Worm (Caenorhabditis elegans) whole organism, early embryonic: ENCODE results near the gene ZK177.3.
"Not testable (repeated sequence)": the region's sequence is repeated elsewhere in the genome, so short reads cannot be mapped to it uniquely, and the experiment has no call there.

ENCODE experiments used
- B0310.2 ChIP-seq: sonication (generic microtip); optimal IDR thresholded peaks from 2 replicates; lab custom pipeline; 2016; ENCODE audit warnings: mild to moderate bottlenecking, missing genetic modification characterization, missing compliant biosample characterization
- F13C5.2 ChIP-seq: sonication (generic microtip); optimal IDR thresholded peaks from 2 replicates; lab custom pipeline; 2017; ENCODE audit warnings: mild to moderate bottlenecking, missing genetic modification characterization, inconsistent platforms, missing compliant biosample characterization
- aly-1 ChIP-seq: sonication (generic microtip); optimal IDR thresholded peaks from 2 replicates; lab custom pipeline; 2016; ENCODE audit warnings: missing genetic modification characterization, missing compliant biosample characterization
- ama-1 ChIP-seq: fragments of 150-350 bp; optimal IDR thresholded peaks from 2 replicates; lab custom pipeline; 2014
- ceh-13 ChIP-seq: fragments of 200-800 bp; sonication (Bioruptor generic); optimal IDR thresholded peaks from 2 replicates; lab custom pipeline; 2018; ENCODE audit warnings: mild to moderate bottlenecking, missing genetic modification characterization, missing compliant biosample characterization
- ceh-36 ChIP-seq: sonication (generic microtip); optimal IDR thresholded peaks from 2 replicates; lab custom pipeline; 2016; ENCODE audit warnings: missing genetic modification characterization, inconsistent platforms, missing compliant biosample characterization
- ets-7 ChIP-seq: sonication (generic microtip); optimal IDR thresholded peaks from 2 replicates; lab custom pipeline; 2016; ENCODE audit warnings: missing genotype, missing genetic modification characterization, missing compliant biosample characterization
- flt-1 ChIP-seq: fragments of 200-800 bp; sonication (Bioruptor generic); IDR thresholded peaks from 2 replicates; pipeline ENCODE4 v1.3.6; 2022; ENCODE audit warnings: missing genetic modification characterization, missing compliant biosample characterization
- hmbx-1 ChIP-seq: sonication (generic microtip); optimal IDR thresholded peaks from 2 replicates; lab custom pipeline; 2016; ENCODE audit warnings: mild to moderate bottlenecking, missing genetic modification characterization, missing compliant biosample characterization
- hmg-4 ChIP-seq: fragments of 200-800 bp; sonication (Bioruptor generic); optimal IDR thresholded peaks from 2 replicates; lab custom pipeline; 2018; ENCODE audit warnings: mild to moderate bottlenecking, missing genetic modification characterization, missing compliant biosample characterization
- hnd-1 ChIP-seq: sonication (generic microtip); optimal IDR thresholded peaks from 2 replicates; lab custom pipeline; 2016; ENCODE audit warnings: missing genetic modification characterization, missing compliant biosample characterization
- pes-1 ChIP-seq: fragments of 200-800 bp; sonication (Bioruptor generic); IDR thresholded peaks from 2 replicates; pipeline ENCODE4 v1.3.6; 2022; ENCODE audit warnings: missing genetic modification reagents, missing genetic modification characterization, missing compliant biosample characterization
- scrt-1 ChIP-seq: fragments of 200-800 bp; sonication (Bioruptor generic); IDR thresholded peaks from 2 replicates; pipeline ENCODE4 v1.3.6; 2022; ENCODE audit warnings: missing genetic modification characterization, missing compliant biosample characterization
- sea-1 ChIP-seq: fragments of 200-800 bp; sonication (Bioruptor generic); conservative IDR thresholded peaks from 2 replicates; pipeline ENCODE4 v1.3.6; 2022; ENCODE audit warnings: missing genetic modification characterization, missing compliant biosample characterization
- tbx-11 ChIP-seq: fragments of 200-800 bp; sonication (Bioruptor generic); IDR thresholded peaks from 2 replicates; pipeline ENCODE4 v1.3.6; 2022; ENCODE audit warnings: missing genetic modification characterization, missing compliant biosample characterization
- tbx-37 ChIP-seq: fragments of 200-800 bp; sonication (Bioruptor generic); conservative IDR thresholded peaks from 2 replicates; pipeline ENCODE4 v1.3.6; 2022; ENCODE audit warnings: missing genetic modification reagents, missing genetic modification characterization, missing compliant biosample characterization
- tra-4 ChIP-seq: sonication (generic microtip); optimal IDR thresholded peaks from 2 replicates; lab custom pipeline; 2017; ENCODE audit warnings: missing genetic modification characterization, missing compliant biosample characterization

The ZK177.3 gene

ce11 chrII:5522637-5523036, 7.0 kb downstream of the ZK177.3 start, which contains the start of gene ZK177.11:
ZK177.11 (plus strand) TSS chrII:5522937.
- TF ChIP-seq ama-1 (lab: Kevin White, UChicago) (no peak), hnd-1 (no peak), tbx-11 (GFP tag; lab: Robert Waterston, UW) (no peak), scrt-1 (GFP tag; lab: Robert Waterston, UW) (no peak), aly-1 (tag; lab: Kevin White, UChicago) (no peak), ceh-13 (GFP tag; lab: Kevin White, UChicago) (no peak), pes-1 (GFP tag; lab: Robert Waterston, UW) (no peak), sea-1 (GFP tag; lab: Robert Waterston, UW) (no peak), ets-7 (tag; lab: Kevin White, UChicago) (no peak), hmbx-1 (no peak)

- no peak for TF ChIP-seq scrt-1 (GFP tag; lab: Robert Waterston, UW)
- no peak for TF ChIP-seq tbx-11 (GFP tag; lab: Robert Waterston, UW)
- no peak for TF ChIP-seq B0310.2
- no peak for TF ChIP-seq tbx-37 (GFP tag; lab: Robert Waterston, UW)
- no peak for TF ChIP-seq flt-1 (GFP tag; lab: Robert Waterston, UW)
These were observed 9.7 kb downstream of the ZK177.3 start, which contains the start of gene tbx-35 for ce11 chrII:5525297-5525696. tbx-35 (minus strand) TSS chrII:5525397.

DNA sequence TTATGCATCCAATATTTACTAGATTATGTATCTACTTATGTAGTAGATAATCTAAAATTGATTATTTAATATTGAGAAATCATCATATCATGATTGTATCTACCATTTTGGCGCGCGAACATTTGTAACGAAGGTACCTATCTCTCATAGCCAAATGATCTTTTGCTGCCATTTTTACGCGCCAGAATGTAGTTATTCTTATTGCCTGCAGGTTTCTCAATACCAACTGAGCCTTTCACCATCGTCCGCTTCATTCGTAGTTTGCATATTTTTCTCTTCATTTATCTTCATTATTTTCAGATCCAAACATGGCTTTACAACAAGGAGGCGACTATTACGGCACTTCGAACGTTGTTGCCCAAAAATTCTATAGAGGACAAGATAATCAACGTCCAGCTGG, 12.2 kb downstream of the ZK177.3 start, which contains the start of gene ZK177.1:
TSS of gene ZK177.1 (plus strand) at position 301 of the 400 bp plus-strand sequence.
- TF ChIP-seq F13C5.2 (tag; lab: Kevin White, UChicago) (no peak), scrt-1 (GFP tag; lab: Robert Waterston, UW) (no peak), ceh-36 (no peak), pes-1 (GFP tag; lab: Robert Waterston, UW) (no peak), tbx-37 (GFP tag; lab: Robert Waterston, UW) (no peak), ceh-13 (GFP tag; lab: Kevin White, UChicago) (no peak), aly-1 (tag; lab: Kevin White, UChicago) (no peak), flt-1 (GFP tag; lab: Robert Waterston, UW) (no peak), tra-4 (tag; lab: Kevin White, UChicago) (no peak), ets-7 (tag; lab: Kevin White, UChicago) (no peak)

DNA sequence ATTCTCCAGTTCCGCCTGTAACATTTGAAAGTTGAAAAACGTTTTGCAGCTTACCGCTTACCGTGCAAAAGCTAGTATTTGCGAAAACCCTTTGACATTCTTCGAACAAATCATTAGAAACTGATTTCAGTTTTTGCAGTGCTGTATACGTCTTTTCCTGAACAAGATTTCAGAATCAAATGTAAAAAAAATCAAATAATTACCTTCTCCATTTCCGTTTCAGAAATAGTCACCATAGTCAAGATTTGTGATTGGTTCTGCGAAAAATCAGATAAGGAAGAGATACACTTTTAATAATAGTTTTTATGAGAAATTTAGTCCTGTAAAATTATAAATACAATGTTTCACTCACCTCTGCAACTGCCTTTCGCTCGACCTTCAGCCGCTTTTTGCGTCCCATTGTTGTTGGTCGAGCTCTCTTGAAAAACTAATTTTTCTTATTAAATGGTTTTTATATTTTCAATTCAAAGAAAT, 16.2 kb downstream of the ZK177.3 start, which contains the start of gene C17C3.9:
TSS of gene C17C3.9 (minus strand) at position 424 of the 474 bp plus-strand sequence.
- TF ChIP-seq tbx-11 (GFP tag; lab: Robert Waterston, UW) (no peak), B0310.2 (no peak), ets-7 (tag; lab: Kevin White, UChicago) (no peak), tra-4 (tag; lab: Kevin White, UChicago) (no peak), flt-1 (GFP tag; lab: Robert Waterston, UW) (no peak), scrt-1 (GFP tag; lab: Robert Waterston, UW) (no peak), hmbx-1 (no peak), pes-1 (GFP tag; lab: Robert Waterston, UW) (no peak), hnd-1 (no peak), tbx-37 (GFP tag; lab: Robert Waterston, UW) (no peak)

- TF ChIP-seq aly-1 (tag; lab: Kevin White, UChicago): no peak
- TF ChIP-seq B0310.2: no peak
- TF ChIP-seq pes-1 (GFP tag; lab: Robert Waterston, UW): no peak
- TF ChIP-seq hnd-1: no peak
- TF ChIP-seq sea-1 (GFP tag; lab: Robert Waterston, UW): no peak
- no peak for TF ChIP-seq ets-7 (tag; lab: Kevin White, UChicago)
- TF ChIP-seq ceh-36: no peak
- no peak for TF ChIP-seq tbx-11 (GFP tag; lab: Robert Waterston, UW)
These were observed 18.0 kb downstream of the ZK177.3 start, which contains the start of gene hlh-26 for ce11 chrII:5533642-5534041. hlh-26 (minus strand) TSS chrII:5533742.

DNA sequence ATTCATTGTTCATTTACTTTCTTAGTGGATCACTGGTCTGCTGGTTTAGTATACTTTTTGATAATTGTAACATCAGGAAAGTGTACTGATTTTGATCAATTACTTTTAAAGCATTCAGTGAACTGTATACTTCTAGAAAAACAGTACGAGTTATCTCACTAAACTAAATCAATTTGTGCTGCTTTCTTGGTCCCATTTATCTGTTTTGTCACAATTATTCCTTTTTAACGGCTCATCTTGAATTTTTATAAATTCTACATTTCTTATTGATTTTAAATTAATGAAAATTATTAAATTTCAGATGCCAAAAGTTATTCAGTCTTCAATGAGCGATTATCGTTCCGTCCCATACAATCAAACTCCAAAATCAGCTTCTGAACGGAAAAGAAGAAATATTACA, 19.3 kb downstream of the ZK177.3 start, which contains the start of gene hlh-25:
TSS of gene hlh-25 (plus strand) at position 301 of the 400 bp plus-strand sequence.
- not testable (repeated sequence) for TF ChIP-seq hmg-4 (GFP tag; lab: Kevin White, UChicago); hmbx-1; ama-1 (lab: Kevin White, UChicago)

DNA sequence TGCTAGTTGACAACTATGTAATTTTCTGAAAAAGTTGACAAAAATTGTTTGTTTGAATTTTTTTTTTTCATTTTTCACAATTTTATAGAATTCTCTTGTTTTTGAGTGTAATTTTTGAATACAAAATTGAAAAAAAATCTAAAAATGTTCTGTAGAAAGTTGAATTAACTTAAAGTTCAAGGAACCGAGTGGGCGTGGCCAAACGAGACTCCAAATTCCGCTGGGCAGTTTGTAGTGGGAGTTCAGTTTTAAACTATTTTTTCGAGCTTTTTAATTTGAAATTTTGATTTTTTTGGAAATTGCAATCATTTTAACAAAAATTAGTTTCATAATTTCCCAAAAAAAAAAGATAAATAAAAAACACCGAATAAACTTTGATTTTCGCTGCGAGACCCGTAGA, 21.4 kb downstream of the ZK177.3 start:
- TF ChIP-seq pes-1 (GFP tag; lab: Robert Waterston, UW) (no peak), tbx-11 (GFP tag; lab: Robert Waterston, UW) (no peak), ama-1 (lab: Kevin White, UChicago) (no peak), flt-1 (GFP tag; lab: Robert Waterston, UW) (no peak), hmbx-1 (no peak), scrt-1 (GFP tag; lab: Robert Waterston, UW) (no peak), ceh-13 (GFP tag; lab: Kevin White, UChicago) (no peak), aly-1 (tag; lab: Kevin White, UChicago) (no peak), F13C5.2 (tag; lab: Kevin White, UChicago) (no peak), B0310.2 (no peak), tbx-37 (GFP tag; lab: Robert Waterston, UW) (no peak), ets-7 (tag; lab: Kevin White, UChicago) (no peak), ceh-36 (no peak)

ce11 chrII:5537524-5537923, 21.9 kb downstream of the ZK177.3 start, which contains the start of gene C17C3.11:
C17C3.11 (plus strand) TSS chrII:5537824.
- TF ChIP-seq ets-7 (tag; lab: Kevin White, UChicago) (no peak), scrt-1 (GFP tag; lab: Robert Waterston, UW) (no peak), B0310.2 (no peak), pes-1 (GFP tag; lab: Robert Waterston, UW) (no peak), ama-1 (lab: Kevin White, UChicago) (no peak), ceh-13 (GFP tag; lab: Kevin White, UChicago) (no peak), ceh-36 (no peak), sea-1 (GFP tag; lab: Robert Waterston, UW) (no peak), aly-1 (tag; lab: Kevin White, UChicago) (no peak), tra-4 (tag; lab: Kevin White, UChicago) (no peak), flt-1 (GFP tag; lab: Robert Waterston, UW) (no peak), hnd-1 (no peak), tbx-37 (GFP tag; lab: Robert Waterston, UW) (no peak), hmbx-1 (no peak), tbx-11 (GFP tag; lab: Robert Waterston, UW) (no peak)
